Fruit fly (Drosophila melanogaster): ENCODE results near the gene Ccm3.

The Ccm3 gene

DNA sequence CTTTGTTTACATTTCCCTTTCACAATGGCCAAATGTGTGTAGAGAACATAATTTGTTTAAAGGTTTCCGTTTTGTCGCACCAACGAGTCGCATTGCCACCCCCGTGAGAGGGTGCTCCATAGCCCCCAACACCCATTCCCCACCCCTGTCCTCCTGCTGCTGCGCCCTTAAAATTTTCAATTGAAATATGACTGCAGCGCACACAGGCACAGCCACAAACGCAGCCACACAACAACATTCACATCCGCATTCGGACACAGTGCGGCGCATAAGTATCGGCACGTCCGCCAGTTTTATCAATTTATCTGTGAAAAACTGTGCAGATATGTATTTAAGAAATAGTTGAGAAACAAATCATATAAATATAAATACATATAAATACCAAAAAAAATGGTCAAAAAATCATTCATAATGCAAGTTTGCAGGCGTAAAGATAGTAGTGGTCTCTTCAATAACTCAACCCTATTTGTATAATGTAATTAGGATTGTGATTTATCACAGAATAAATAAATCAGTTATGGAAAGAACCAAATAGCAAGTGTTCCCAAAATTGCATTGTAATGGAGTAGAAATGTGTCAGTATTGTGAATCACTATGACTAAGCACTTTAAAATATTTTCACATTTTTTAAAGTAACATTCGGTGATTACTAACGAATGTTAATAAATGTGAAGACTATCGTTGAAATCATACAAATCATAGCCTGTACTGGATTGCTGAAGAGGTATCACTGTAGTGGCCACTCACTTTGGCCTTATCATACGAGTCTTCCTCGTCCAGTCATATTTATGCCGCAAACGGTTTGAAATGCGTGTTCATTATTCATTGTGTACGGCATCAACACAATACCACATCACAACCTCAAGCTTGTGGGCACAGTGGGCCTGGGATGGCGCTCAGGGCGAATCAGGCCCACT is 38.3 kb downstream of the Ccm3 start:
- TF ChIP-seq psq (GFP tag; optimal IDR thresholded peaks at IDR 0.05) (peak; percentile 24), foxo (GFP tag; optimal IDR thresholded peaks at IDR 0.05) (peak in 1 of 2 experiments; percentile 40), Rel (GFP tag; optimal IDR thresholded peaks at IDR 0.05) (no peak), Rel (tag; optimal IDR thresholded peaks at IDR 0.05) (no peak), h (GFP tag; optimal IDR thresholded peaks at IDR 0.05) (no peak), HLH106 (tag; optimal IDR thresholded peaks at IDR 0.05) (peak; percentile 31), lola (GFP tag; optimal IDR thresholded peaks at IDR 0.05) (no peak)

DNA sequence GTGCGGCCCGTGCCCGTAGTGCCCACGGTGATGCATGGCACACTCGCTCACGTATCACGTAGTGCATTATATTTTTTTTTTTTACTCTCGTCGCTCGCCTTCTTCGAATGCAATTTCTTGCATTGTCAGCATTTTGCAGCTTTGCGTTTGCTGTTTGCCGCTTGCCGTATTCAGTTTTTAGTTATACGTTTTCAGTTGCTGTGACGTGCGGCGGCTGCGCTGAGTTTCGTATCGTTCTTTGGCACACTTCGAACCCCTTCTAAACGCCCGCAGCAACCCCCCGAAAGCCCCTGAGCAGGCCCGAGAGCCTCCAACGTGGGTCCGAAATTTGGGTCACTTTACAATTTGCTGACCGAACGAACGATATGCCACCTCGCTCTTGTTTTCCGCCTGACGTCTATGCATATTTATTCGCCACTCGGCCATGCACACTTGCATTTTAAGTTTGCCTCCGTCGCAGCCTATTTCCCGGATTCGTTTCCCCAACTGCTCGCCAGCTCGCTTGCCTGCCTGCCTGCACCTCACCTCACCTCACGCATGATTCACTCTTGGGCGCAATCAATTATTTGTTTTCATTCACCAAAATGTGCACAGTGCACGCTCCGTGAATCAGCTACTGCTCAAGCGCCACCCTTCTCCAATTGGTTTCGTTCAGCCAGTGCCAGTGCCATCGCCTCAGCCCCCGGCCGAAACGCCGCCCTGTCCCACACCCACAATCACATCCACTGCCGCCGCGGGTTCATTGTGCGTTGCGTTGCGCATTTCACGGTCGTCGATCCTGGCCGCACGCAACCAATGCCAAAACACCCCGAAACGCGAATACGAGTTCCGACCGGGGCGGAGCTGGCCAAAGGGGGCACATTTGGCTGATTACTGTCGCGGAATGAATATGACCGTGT is 39.2 kb downstream of the Ccm3 start:
- TF ChIP-seq Jra (GFP tag; optimal IDR thresholded peaks at IDR 0.05) = peak; percentile 30
- no peak for TF ChIP-seq N (GFP tag; optimal IDR thresholded peaks at IDR 0.05)

DNA sequence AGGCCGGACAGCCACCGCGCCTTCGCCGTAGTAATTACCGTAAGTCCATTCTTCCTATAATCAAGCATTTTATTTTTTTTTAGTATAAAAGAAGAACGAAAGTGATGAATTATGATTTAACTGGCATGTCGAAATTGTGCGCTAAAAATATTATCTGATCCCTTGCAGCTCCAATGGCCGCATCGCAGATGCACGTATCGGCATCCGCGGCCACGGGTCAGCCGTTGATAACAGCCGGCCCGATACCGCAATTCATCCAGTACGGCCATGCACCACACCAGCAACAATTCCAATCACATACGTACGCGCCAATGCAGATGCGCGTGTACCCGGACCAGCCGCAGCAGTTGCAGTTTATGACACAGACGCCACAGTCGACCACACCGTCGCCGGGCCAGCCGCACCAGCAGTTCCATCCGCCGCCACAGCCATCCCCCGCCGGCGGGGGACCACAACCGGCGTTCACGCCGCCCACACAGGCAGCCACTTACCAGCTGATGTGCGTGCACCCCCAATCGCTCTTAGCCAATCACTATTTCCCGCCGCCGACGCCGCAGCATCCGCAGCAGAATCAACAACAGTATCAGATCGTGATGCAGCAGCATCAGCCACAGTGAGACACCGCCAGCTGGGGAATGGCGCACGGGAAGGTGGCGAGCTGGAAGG is 43.3 kb downstream of the Ccm3 start:
- TF ChIP-seq CG32264 (GFP tag; optimal IDR thresholded peaks at IDR 0.05) = no peak
- peak; percentile 81 for TF ChIP-seq Dfd (GFP tag; optimal IDR thresholded peaks at IDR 0.05)

DNA sequence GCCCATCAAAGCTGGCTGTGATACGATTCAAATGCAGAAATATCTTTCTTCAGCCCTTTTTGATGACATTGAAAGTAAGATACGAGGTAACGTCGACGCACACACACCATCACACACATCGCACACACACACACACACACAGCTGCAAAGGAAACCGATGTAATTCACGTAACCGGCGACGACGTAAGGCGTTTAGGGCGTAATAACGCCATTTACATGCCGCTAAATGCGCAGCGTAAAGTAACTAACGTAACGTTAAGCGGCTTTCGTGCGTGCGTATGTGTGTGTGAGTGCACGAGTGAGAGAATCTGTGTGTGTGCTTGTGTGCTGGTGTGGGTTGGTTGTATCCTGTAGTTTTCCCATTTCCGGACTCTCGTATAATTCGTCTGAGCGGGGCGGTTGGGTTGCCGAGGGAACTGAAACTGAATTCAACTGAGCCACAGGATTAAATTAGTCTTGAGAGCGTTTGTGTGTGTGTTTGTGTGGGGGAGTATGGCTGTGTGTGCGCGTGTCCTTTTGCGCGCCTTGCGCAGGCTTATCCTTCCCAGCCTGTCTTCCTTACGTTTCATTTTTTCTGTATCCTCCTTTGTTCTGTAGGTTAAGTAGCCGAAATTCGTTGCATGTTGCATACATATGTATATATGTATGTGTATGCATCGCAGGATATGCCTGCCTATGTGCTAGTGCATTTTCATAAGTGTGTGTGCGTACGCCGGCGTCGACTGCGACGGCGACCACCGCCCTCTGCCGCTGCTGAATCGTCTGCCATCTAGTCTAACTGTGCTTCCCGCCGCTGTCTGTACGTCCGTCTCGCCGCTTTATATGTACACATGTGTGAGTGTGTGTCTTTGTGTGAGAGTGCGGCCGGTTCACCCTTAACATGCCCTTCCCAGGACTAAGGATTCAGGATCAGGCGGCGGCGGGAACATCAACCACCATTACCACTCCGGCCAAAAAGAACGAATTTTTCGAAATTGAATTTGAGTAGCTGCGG is 46.3 kb downstream of the Ccm3 start:
- peak; percentile 69 for TF ChIP-seq Dfd (GFP tag; optimal IDR thresholded peaks at IDR 0.05)
- TF ChIP-seq tai (GFP tag; optimal IDR thresholded peaks at IDR 0.05) = no peak
- TF ChIP-seq fru (GFP tag; optimal IDR thresholded peaks at IDR 0.05) = peak; percentile 49
- no peak for TF ChIP-seq Hr83 (GFP tag; optimal IDR thresholded peaks at IDR 0.05; ENCODE audit: poor library complexity, severe bottlenecking)

DNA sequence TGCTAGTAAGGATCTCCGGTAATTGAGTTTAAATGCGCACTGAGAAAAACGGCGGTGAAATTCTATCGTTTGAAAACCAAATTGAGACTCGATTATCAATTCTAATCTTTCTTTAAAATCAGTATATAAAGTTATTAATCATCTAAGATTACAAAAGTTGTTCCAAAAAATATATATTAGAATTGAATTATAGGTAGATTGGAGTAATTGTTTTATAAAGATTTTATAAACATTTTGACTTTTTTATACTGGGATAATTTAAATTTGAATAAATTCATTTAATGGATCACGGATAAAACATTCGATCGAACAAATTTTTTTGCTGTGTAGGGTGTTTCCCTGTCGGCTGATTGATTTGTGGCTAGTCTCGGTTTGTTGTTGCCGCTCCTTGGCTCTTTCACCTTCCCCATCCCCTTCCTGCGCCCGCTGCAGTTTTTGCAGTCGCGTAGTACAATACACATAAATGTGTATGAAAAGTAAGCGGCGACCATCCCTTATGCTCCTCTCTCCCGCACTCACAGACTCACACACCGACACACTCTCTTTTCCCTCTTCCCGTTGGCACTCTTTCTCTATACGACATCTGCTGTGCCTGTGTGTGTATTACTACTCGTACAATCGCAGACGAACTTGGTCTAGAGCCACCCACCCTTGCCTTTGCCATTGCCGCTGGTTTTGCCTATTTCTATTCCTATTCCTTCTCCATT is 47.2 kb downstream of the Ccm3 start:
- TF ChIP-seq jim (GFP tag; optimal IDR thresholded peaks at IDR 0.05) (no peak), brk (GFP tag; optimal IDR thresholded peaks at IDR 0.05) (no peak), Hr83 (GFP tag; optimal IDR thresholded peaks at IDR 0.05; ENCODE audit: poor library complexity, severe bottlenecking) (no peak), CrebA (GFP tag; optimal IDR thresholded peaks at IDR 0.05; ENCODE audit: borderline replicate concordance) (no peak), Hr78 (GFP tag; optimal IDR thresholded peaks at IDR 0.05) (no peak), br (GFP tag; optimal IDR thresholded peaks at IDR 0.05) (peak; percentile 1), Dfd (GFP tag; optimal IDR thresholded peaks at IDR 0.05) (no peak), Jra (GFP tag; optimal IDR thresholded peaks at IDR 0.05) (no peak), Rel (GFP tag; optimal IDR thresholded peaks at IDR 0.05) (no peak), Rel (tag; optimal IDR thresholded peaks at IDR 0.05) (no peak), Sp1 (GFP tag; optimal IDR thresholded peaks at IDR 0.05) (peak; percentile 67), Hnf4 (GFP tag; optimal IDR thresholded peaks at IDR 0.05) (no peak), N (GFP tag; optimal IDR thresholded peaks at IDR 0.05) (no peak), GATAd (GFP tag; optimal IDR thresholded peaks at IDR 0.05) (no peak), OdsH (GFP tag; optimal IDR thresholded peaks at IDR 0.05) (peak; percentile 42), rgr (GFP tag; optimal IDR thresholded peaks at IDR 0.05) (peak; percentile 38), CG32264 (GFP tag; optimal IDR thresholded peaks at IDR 0.05) (no peak), Vsx2 (GFP tag; optimal IDR thresholded peaks at IDR 0.05; ENCODE audit: partially characterized antibody) (no peak), pan (optimal IDR thresholded peaks at IDR 0.05) (no peak), dmrt93B (GFP tag; optimal IDR thresholded peaks at IDR 0.05) (no peak), Mio (GFP tag; optimal IDR thresholded peaks at IDR 0.05) (no peak), h (GFP tag; optimal IDR thresholded peaks at IDR 0.05) (peak; percentile 8), tai (GFP tag; optimal IDR thresholded peaks at IDR 0.05) (no peak), woc (GFP tag; optimal IDR thresholded peaks at IDR 0.05) (peak; percentile 35), sage (GFP tag; optimal IDR thresholded peaks at IDR 0.05) (no peak), lola (GFP tag; optimal IDR thresholded peaks at IDR 0.05) (no peak), fru (GFP tag; optimal IDR thresholded peaks at IDR 0.05) (no peak), psq (GFP tag; optimal IDR thresholded peaks at IDR 0.05) (peak; percentile 23), Myc (optimal IDR thresholded peaks at IDR 0.05) (no peak), usp (GFP tag; optimal IDR thresholded peaks at IDR 0.05) (no peak), ey (GFP tag; optimal IDR thresholded peaks at IDR 0.05) (peak; percentile 18), HLH106 (tag; optimal IDR thresholded peaks at IDR 0.05) (peak; percentile 46)
